Comparison of ENCODE assay signal across 1 fruit fly cellular context in genomic region chr2L:15458919-15459318, dm6.
TF ChIP-seq lines count a peak whose summit lies in the region.

No protein-coding gene starts in this region.

TF ChIP-seq in whole organism, prepupa, 60 proteins besides CTCF, POLR2A, EP300 and RAD21 (continued from another document):
- TF ChIP-seq CG6276 (GFP tag; optimal IDR thresholded peaks at IDR 0.05; lab: Kevin White, UChicago), result no peak
- peak; percentile 59 for TF ChIP-seq cyc (GFP tag; optimal IDR thresholded peaks at IDR 0.05; lab: Kevin White, UChicago)
- TF ChIP-seq CG1621 (tag; optimal IDR thresholded peaks at IDR 0.05; lab: Kevin White, UChicago), result peak; percentile 30
- TF ChIP-seq Sox15 (GFP tag; optimal IDR thresholded peaks at IDR 0.05; lab: Kevin White, UChicago), result peak; percentile 19
- peak; percentile 61 for TF ChIP-seq CG31627 (GFP tag; optimal IDR thresholded peaks at IDR 0.05; lab: Kevin White, UChicago)
- TF ChIP-seq CG8319 (GFP tag; optimal IDR thresholded peaks at IDR 0.05; lab: Kevin White, UChicago), result peak; percentile 19
- TF ChIP-seq ss (GFP tag; optimal IDR thresholded peaks at IDR 0.05; lab: Kevin White, UChicago), result peak in 1 of 2 experiments; percentile 20
- peak; percentile 69 for TF ChIP-seq topi (GFP tag; optimal IDR thresholded peaks at IDR 0.05; lab: Kevin White, UChicago)
- peak; percentile 17 for TF ChIP-seq Ets21C (GFP tag; optimal IDR thresholded peaks at IDR 0.05; lab: Kevin White, UChicago)
- TF ChIP-seq Blimp-1 (GFP tag; optimal IDR thresholded peaks at IDR 0.05; lab: Kevin White, UChicago), result no peak
- TF ChIP-seq Smox (GFP tag; optimal IDR thresholded peaks at IDR 0.05; lab: Kevin White, UChicago), result peak; percentile 42
- TF ChIP-seq fkh (GFP tag; optimal IDR thresholded peaks at IDR 0.05; lab: Kevin White, UChicago), result no peak
- peak; percentile 73 for TF ChIP-seq esn (GFP tag; optimal IDR thresholded peaks at IDR 0.05; lab: Kevin White, UChicago)
- peak; percentile 62 for TF ChIP-seq Ets96B (tag; optimal IDR thresholded peaks at IDR 0.05; lab: Kevin White, UChicago)
- peak; percentile 24 for TF ChIP-seq Sox14 (GFP tag; optimal IDR thresholded peaks at IDR 0.05; lab: Kevin White, UChicago)
- TF ChIP-seq OdsH (GFP tag; optimal IDR thresholded peaks at IDR 0.05; lab: Kevin White, UChicago), result peak; percentile 60
- TF ChIP-seq CG10669 (GFP tag; optimal IDR thresholded peaks at IDR 0.05; lab: Kevin White, UChicago), result peak; percentile 62
- peak; percentile 61 for TF ChIP-seq lz (GFP tag; optimal IDR thresholded peaks at IDR 0.05; lab: Kevin White, UChicago)
- TF ChIP-seq CG16779 (tag; optimal IDR thresholded peaks at IDR 0.05; lab: Kevin White, UChicago), result no peak
- peak; percentile 56 for TF ChIP-seq CG34406 (GFP tag; optimal IDR thresholded peaks at IDR 0.05; lab: Kevin White, UChicago)
- TF ChIP-seq CG6792 (GFP tag; optimal IDR thresholded peaks at IDR 0.05; lab: Kevin White, UChicago), result peak; percentile 52
- peak; percentile 26 for TF ChIP-seq CG11902 (GFP tag; optimal IDR thresholded peaks at IDR 0.05; lab: Kevin White, UChicago)
- TF ChIP-seq achi (GFP tag; optimal IDR thresholded peaks at IDR 0.05; lab: Kevin White, UChicago), result peak; percentile 60
- TF ChIP-seq CG6808 (GFP tag; optimal IDR thresholded peaks at IDR 0.05; lab: Kevin White, UChicago), result peak; percentile 18
- TF ChIP-seq Eip93F (GFP tag; optimal IDR thresholded peaks at IDR 0.05; lab: Kevin White, UChicago), result no peak
- peak; percentile 65 for TF ChIP-seq acj6 (GFP tag; optimal IDR thresholded peaks at IDR 0.05; lab: Kevin White, UChicago)
- no peak for TF ChIP-seq CG6854 (GFP tag; optimal IDR thresholded peaks at IDR 0.05; lab: Kevin White, UChicago)
- TF ChIP-seq CG8119 (GFP tag; IDR thresholded peaks at IDR 0.05; lab: Robert Waterston, UW), result no peak
- peak; percentile 47 for TF ChIP-seq CG8632 (GFP tag; optimal IDR thresholded peaks at IDR 0.05; lab: Kevin White, UChicago)
- no peak for TF ChIP-seq CG15336 (GFP tag; IDR thresholded peaks at IDR 0.05; lab: Robert Waterston, UW)
